Worm (Caenorhabditis elegans): ENCODE data around the gene abu-10.

The abu-10 gene

DNA sequence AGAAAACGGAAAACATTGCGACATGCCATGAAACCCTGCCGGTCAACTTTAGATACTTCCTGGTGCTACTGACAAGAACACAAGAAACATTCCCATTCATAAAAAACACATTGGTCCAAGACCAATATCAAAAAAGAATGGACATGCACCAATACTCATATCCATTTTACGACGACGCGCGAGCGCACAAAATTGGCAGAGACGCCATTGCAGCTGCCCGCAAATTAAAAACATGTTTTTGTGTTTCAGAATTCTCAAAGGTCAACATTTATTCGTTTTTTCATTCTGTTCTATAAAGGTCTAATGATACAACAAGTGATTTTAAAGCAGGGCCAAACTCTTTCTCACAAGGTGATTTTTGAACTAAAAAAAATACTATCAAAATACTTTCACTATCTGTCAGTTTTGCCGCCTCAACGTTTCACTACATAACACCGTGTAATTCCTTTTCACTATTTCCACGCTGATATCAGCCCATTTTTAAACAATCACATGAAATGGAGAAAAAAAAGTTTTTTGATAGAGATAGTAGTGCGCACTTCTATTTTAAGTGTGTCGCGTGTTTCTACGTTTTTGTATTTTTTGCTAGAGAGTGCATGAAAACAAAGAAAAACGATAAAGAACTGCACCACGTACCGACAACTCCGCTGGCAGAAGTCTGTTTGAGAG, 21.0 kb downstream of the abu-10 start (continued):
- TF ChIP-seq dpl-1 (GFP tag; optimal IDR thresholded peaks at IDR 0.05) (no peak), pqm-1 (tag; optimal IDR thresholded peaks at IDR 0.05) (peak; percentile 30), hlh-11 (tag; optimal IDR thresholded peaks at IDR 0.05) (peak; percentile 68), nhr-28 (tag; optimal IDR thresholded peaks at IDR 0.05) (peak; percentile 94), mdl-1 (tag; optimal IDR thresholded peaks at IDR 0.05) (peak in 1 of 2 experiments; percentile 60), cey-2 (tag; optimal IDR thresholded peaks at IDR 0.05; ENCODE audit: borderline replicate concordance, insufficient read depth) (peak; percentile 18), nhr-6 (tag; optimal IDR thresholded peaks at IDR 0.05) (no peak), tra-1 (GFP tag; IDR thresholded peaks at IDR 0.05) (peak; percentile 27; the same call in 1 of the 2 replicates), mxl-3 (GFP tag; optimal IDR thresholded peaks at IDR 0.05) (peak; percentile 60)

DNA sequence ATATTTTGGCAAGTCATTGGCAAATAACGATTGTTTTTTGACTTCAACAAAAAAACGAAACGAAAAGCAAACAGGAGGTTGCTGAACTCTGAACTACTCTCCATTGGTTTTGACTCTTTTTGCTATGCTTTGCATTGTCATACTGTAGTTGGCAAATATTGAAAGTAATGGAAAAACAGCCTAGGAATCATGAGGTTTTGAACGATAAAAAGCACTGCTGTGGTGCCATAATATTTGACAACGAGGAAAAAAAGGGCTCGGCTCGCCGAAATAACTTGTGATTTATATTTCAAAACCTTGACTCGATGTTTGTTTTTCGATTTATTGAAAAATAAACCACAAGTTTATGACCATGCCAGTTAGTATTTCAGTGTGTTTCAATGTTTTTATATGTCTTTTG, 21.7 kb downstream of the abu-10 start:
- TF ChIP-seq daf-16 (GFP tag; optimal IDR thresholded peaks at IDR 0.05) (no peak), daf-16 (tag; optimal IDR thresholded peaks at IDR 0.05) (peak; percentile 6), duxl-1 (tag; optimal IDR thresholded peaks at IDR 0.05; ENCODE audit: poor library complexity) (no peak), F49E8.2 (tag; optimal IDR thresholded peaks at IDR 0.05; ENCODE audit: borderline replicate concordance) (no peak), pha-4 (GFP tag; IDR thresholded peaks at IDR 0.05) (peak; percentile 72), pha-4 (tag; optimal IDR thresholded peaks at IDR 0.05) (peak; percentile 50), hlh-30 (tag; optimal IDR thresholded peaks at IDR 0.05; ENCODE audit: insufficient read depth) (peak; percentile 45), zfp-2 (tag; optimal IDR thresholded peaks at IDR 0.05) (no peak)

DNA sequence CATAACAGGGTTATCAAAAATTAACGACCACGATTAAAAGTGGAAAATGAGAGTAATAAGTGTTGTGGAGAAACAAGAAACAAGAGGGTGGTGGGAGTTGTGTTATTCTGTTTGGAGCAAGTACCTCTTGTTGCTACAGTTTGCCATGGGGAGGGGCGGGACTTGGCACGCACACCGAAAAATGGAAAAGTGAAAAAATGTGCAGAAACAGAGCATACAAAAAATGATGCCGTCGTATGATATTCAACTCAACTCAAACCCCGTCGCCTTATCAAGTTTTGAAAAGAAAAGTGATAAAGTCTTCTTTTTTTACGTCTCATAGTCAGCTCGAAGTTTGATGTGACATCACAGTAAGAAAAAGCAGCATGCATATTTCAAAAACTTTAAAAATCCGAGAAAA, 22.7 kb downstream of the abu-10 start:
- TF ChIP-seq mxl-2 (GFP tag; conservative IDR thresholded peaks at IDR 0.05), result no peak
- TF ChIP-seq nhr-102 (tag; optimal IDR thresholded peaks at IDR 0.05), result peak; percentile 21
- no peak for TF ChIP-seq ceh-28 (tag; optimal IDR thresholded peaks at IDR 0.05)
- TF ChIP-seq hlh-11 (tag; optimal IDR thresholded peaks at IDR 0.05), result peak; percentile 66
- no peak for TF ChIP-seq hmg-1.1 (GFP tag; IDR thresholded peaks at IDR 0.05)
- TF ChIP-seq vab-7 (GFP tag; IDR thresholded peaks at IDR 0.05), result no peak
- no peak for TF ChIP-seq nhr-6 (tag; optimal IDR thresholded peaks at IDR 0.05)
- no peak for TF ChIP-seq Y48G9A.11 (GFP tag; IDR thresholded peaks at IDR 0.05)
- TF ChIP-seq daf-8 (GFP tag; IDR thresholded peaks at IDR 0.05), result no peak
- TF ChIP-seq pha-4 (GFP tag; IDR thresholded peaks at IDR 0.05), result peak; percentile 27; the same call in 1 of the 2 replicates
- no peak for TF ChIP-seq pha-4 (tag; optimal IDR thresholded peaks at IDR 0.05)
- no peak for TF ChIP-seq lim-7 (GFP tag; IDR thresholded peaks at IDR 0.05)
- no peak for TF ChIP-seq mxl-3 (GFP tag; optimal IDR thresholded peaks at IDR 0.05)
- peak; percentile 33; the same call in 1 of the 2 replicates for TF ChIP-seq lin-1 (GFP tag; IDR thresholded peaks at IDR 0.05)
- TF ChIP-seq php-3 (GFP tag; IDR thresholded peaks at IDR 0.05), result no peak
- no peak for TF ChIP-seq mep-1 (tag; optimal IDR thresholded peaks at IDR 0.05)
- TF ChIP-seq mdt-29 (GFP tag; IDR thresholded peaks at IDR 0.05), result no peak
- TF ChIP-seq ZK337.2 (GFP tag; IDR thresholded peaks at IDR 0.05), result no peak
- TF ChIP-seq daf-16 (GFP tag; optimal IDR thresholded peaks at IDR 0.05), result no peak
- TF ChIP-seq daf-16 (tag; optimal IDR thresholded peaks at IDR 0.05), result peak; percentile 74
- TF ChIP-seq hlh-30 (tag; optimal IDR thresholded peaks at IDR 0.05; ENCODE audit: insufficient read depth), result peak; percentile 10
- no peak for TF ChIP-seq tag-97 (GFP tag; IDR thresholded peaks at IDR 0.05)
- TF ChIP-seq F49E8.2 (tag; optimal IDR thresholded peaks at IDR 0.05; ENCODE audit: borderline replicate concordance), result no peak
- TF ChIP-seq lir-3 (tag; optimal IDR thresholded peaks at IDR 0.05), result no peak
- TF ChIP-seq fos-1 (tag; optimal IDR thresholded peaks at IDR 0.05), result no peak
- no peak for TF ChIP-seq nhr-10 (tag; optimal IDR thresholded peaks at IDR 0.05)
- peak; percentile 64 for TF ChIP-seq pqm-1 (tag; optimal IDR thresholded peaks at IDR 0.05)
- no peak for TF ChIP-seq attf-4 (tag; optimal IDR thresholded peaks at IDR 0.05)
- TF ChIP-seq zip-2 (tag; optimal IDR thresholded peaks at IDR 0.05), result no peak
- no peak for TF ChIP-seq cey-2 (tag; optimal IDR thresholded peaks at IDR 0.05; ENCODE audit: borderline replicate concordance, insufficient read depth)
- TF ChIP-seq nhr-28 (tag; optimal IDR thresholded peaks at IDR 0.05), result peak; percentile 66
- no peak for TF ChIP-seq snpc-4 (tag; optimal IDR thresholded peaks at IDR 0.05)
- peak; percentile 19 for TF ChIP-seq mes-2 (tag; optimal IDR thresholded peaks at IDR 0.05; ENCODE audit: poor library complexity, severe bottlenecking)
- no peak for TF ChIP-seq zfp-2 (tag; optimal IDR thresholded peaks at IDR 0.05)
- TF ChIP-seq ces-1 (GFP tag; optimal IDR thresholded peaks at IDR 0.05), result no peak
- no peak for TF ChIP-seq ama-1 (optimal IDR thresholded peaks at IDR 0.05)
- TF ChIP-seq F44E2.7 (GFP tag; IDR thresholded peaks at IDR 0.05), result no peak
- TF ChIP-seq T26A8.4 (GFP tag; IDR thresholded peaks at IDR 0.05), result no peak
- TF ChIP-seq spr-3 (GFP tag; optimal IDR thresholded peaks at IDR 0.05), result no peak
- no peak for TF ChIP-seq F37D6.2 (tag; optimal IDR thresholded peaks at IDR 0.05)
